Fruit fly (Drosophila melanogaster): Measurements from ENCODE around the gene crn.

DNA sequence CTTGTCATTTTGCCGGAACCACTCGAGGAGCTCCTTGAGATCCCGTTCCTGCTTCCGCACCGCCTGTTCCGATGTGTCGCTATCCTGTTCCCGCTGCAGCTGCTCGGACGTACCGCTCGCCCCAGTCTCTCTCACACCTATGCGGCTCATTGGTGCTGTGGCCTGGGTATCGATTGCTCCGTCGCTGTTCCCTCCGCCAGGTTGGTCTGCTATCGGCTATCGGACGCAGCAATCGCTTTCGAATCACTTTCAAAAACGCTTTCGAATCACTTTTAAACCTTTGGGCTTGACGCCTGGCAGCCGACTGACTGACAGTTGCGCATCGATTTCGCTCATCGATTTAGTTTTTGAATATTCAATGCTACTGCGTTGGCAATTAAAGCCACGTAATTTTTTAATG is 1.9 kb upstream of the crn start, which contains the start of gene CG3191:
- no peak for TF ChIP-seq h (optimal IDR thresholded peaks at IDR 0.05)
- no peak for TF ChIP-seq mld (GFP tag; IDR thresholded peaks at IDR 0.05; ENCODE audit: partially characterized antibody)
- no peak for TF ChIP-seq CG16779 (GFP tag; IDR thresholded peaks at IDR 0.05)
- TF ChIP-seq BtbVII (GFP tag; optimal IDR thresholded peaks at IDR 0.05), result no peak
- no peak for TF ChIP-seq CG15073 (GFP tag; optimal IDR thresholded peaks at IDR 0.05)
- no peak for TF ChIP-seq Sin3A (optimal IDR thresholded peaks at IDR 0.05)
- no peak for TF ChIP-seq br (optimal IDR thresholded peaks at IDR 0.05)
- TF ChIP-seq CG10654 (GFP tag; optimal IDR thresholded peaks at IDR 0.05), result no peak
- no peak for TF ChIP-seq zen2 (GFP tag; IDR thresholded peaks at IDR 0.05; ENCODE audit: partially characterized antibody)
- no peak for TF ChIP-seq Doc3 (GFP tag; IDR thresholded peaks at IDR 0.05; ENCODE audit: partially characterized antibody)
- no peak for TF ChIP-seq grau (tag; optimal IDR thresholded peaks at IDR 0.05)
- no peak for TF ChIP-seq CG18476 (GFP tag; optimal IDR thresholded peaks at IDR 0.05)
